Worm (Caenorhabditis elegans): ENCODE results near the gene C41H7.9.

- TF ChIP-seq him-1 (tag; optimal IDR thresholded peaks at IDR 0.05) (no peak), W03F9.2 (tag; optimal IDR thresholded peaks at IDR 0.05) (no peak)
Measured at ce11 chrII:2977652-2978051, 34.4 kb downstream of the C41H7.9 start.

All from whole organism, L4/young adult.